Worm (Caenorhabditis elegans): ENCODE results near the gene F55D10.4.

F55D10.4 gene

ce11 chrX:4727388-4727787 is 6.9 kb upstream of the F55D10.4 start, which contains the start of gene acc-3:
TSS of gene acc-3 (minus strand) at chrX:4727488.
- TF ChIP-seq nfya-1 (tag; optimal IDR thresholded peaks at IDR 0.05; ENCODE audit: insufficient read depth), result no peak
- TF ChIP-seq skn-1 (tag; optimal IDR thresholded peaks at IDR 0.05), result no peak
- TF ChIP-seq unc-39 (tag; optimal IDR thresholded peaks at IDR 0.05), result no peak
- TF ChIP-seq ceh-16 (tag; optimal IDR thresholded peaks at IDR 0.05), result no peak
- no peak for TF ChIP-seq fkh-10 (GFP tag; optimal IDR thresholded peaks at IDR 0.05)
- TF ChIP-seq elt-1 (tag; optimal IDR thresholded peaks at IDR 0.05), result no peak
- TF ChIP-seq ztf-4 (tag; optimal IDR thresholded peaks at IDR 0.05), result no peak
- TF ChIP-seq hmg-11 (tag; optimal IDR thresholded peaks at IDR 0.05), result no peak
- TF ChIP-seq mml-1 (tag; optimal IDR thresholded peaks at IDR 0.05), result no peak
- TF ChIP-seq zag-1 (tag; optimal IDR thresholded peaks at IDR 0.05), result no peak
- TF ChIP-seq aly-2 (tag; optimal IDR thresholded peaks at IDR 0.05), result no peak
- TF ChIP-seq mdl-1 (tag; optimal IDR thresholded peaks at IDR 0.05), result no peak
- TF ChIP-seq elt-2 (tag; optimal IDR thresholded peaks at IDR 0.05), result no peak

- TF ChIP-seq fkh-10 (GFP tag; optimal IDR thresholded peaks at IDR 0.05) (peak; percentile 64), ZK546.5 (tag; optimal IDR thresholded peaks at IDR 0.05) (no peak), ceh-16 (tag; optimal IDR thresholded peaks at IDR 0.05) (no peak)
Measured at ce11 chrX:4718114-4718513, 2.3 kb downstream of the F55D10.4 start.

- TF ChIP-seq fkh-2 (tag; optimal IDR thresholded peaks at IDR 0.05), result no peak
- TF ChIP-seq pqm-1 (tag; optimal IDR thresholded peaks at IDR 0.05), result no peak
- no peak for TF ChIP-seq nhr-43 (tag; optimal IDR thresholded peaks at IDR 0.05; ENCODE audit: poor library complexity, severe bottlenecking)
- no peak for TF ChIP-seq jun-1 (tag; optimal IDR thresholded peaks at IDR 0.05)
- TF ChIP-seq pha-4 (tag; optimal IDR thresholded peaks at IDR 0.05), result no peak
- no peak for TF ChIP-seq egl-27 (tag; optimal IDR thresholded peaks at IDR 0.05)
- TF ChIP-seq elt-2 (tag; optimal IDR thresholded peaks at IDR 0.05), result no peak
- TF ChIP-seq unc-39 (tag; optimal IDR thresholded peaks at IDR 0.05), result no peak
- TF ChIP-seq ceh-82 (tag; optimal IDR thresholded peaks at IDR 0.05), result no peak
Measured at ce11 chrX:4715107-4715506, 5.3 kb downstream of the F55D10.4 start, which contains the start of gene rpl-25.1. TSS of gene rpl-25.1 (plus strand) at chrX:4715178.

- TF ChIP-seq lin-15B (tag; optimal IDR thresholded peaks at IDR 0.05) (peak; percentile 97), pqm-1 (tag; optimal IDR thresholded peaks at IDR 0.05) (peak; percentile 69), ceh-16 (tag; optimal IDR thresholded peaks at IDR 0.05) (no peak), ztf-11 (tag; optimal IDR thresholded peaks at IDR 0.05) (no peak), elt-1 (tag; optimal IDR thresholded peaks at IDR 0.05) (peak; percentile 19), skn-1 (tag; optimal IDR thresholded peaks at IDR 0.05) (peak; percentile 78), sea-2 (GFP tag; optimal IDR thresholded peaks at IDR 0.05) (no peak), elt-2 (tag; optimal IDR thresholded peaks at IDR 0.05) (peak; percentile 91), aly-2 (tag; optimal IDR thresholded peaks at IDR 0.05) (no peak), ceh-82 (tag; optimal IDR thresholded peaks at IDR 0.05) (peak; percentile 59), nhr-28 (tag; optimal IDR thresholded peaks at IDR 0.05) (no peak), jun-1 (tag; optimal IDR thresholded peaks at IDR 0.05) (peak; percentile 92), unc-62 (GFP tag; optimal IDR thresholded peaks at IDR 0.05) (peak; percentile 27), egl-27 (tag; optimal IDR thresholded peaks at IDR 0.05) (peak; percentile 43), nhr-237 (tag; optimal IDR thresholded peaks at IDR 0.05) (no peak), daf-12 (tag; optimal IDR thresholded peaks at IDR 0.05) (no peak), snpc-4 (tag; optimal IDR thresholded peaks at IDR 0.05) (peak; percentile 78), nhr-76 (tag; optimal IDR thresholded peaks at IDR 0.05) (no peak), lsy-12 (tag; optimal IDR thresholded peaks at IDR 0.05) (peak; percentile 81), nhr-25 (tag; optimal IDR thresholded peaks at IDR 0.05) (peak; percentile 96), tbx-2 (tag; optimal IDR thresholded peaks at IDR 0.05) (peak; percentile 19), lin-39 (tag; optimal IDR thresholded peaks at IDR 0.05) (peak; percentile 99), ceh-28 (tag; optimal IDR thresholded peaks at IDR 0.05) (peak; percentile 75), nfya-1 (tag; optimal IDR thresholded peaks at IDR 0.05; ENCODE audit: insufficient read depth) (peak; percentile 97), mml-1 (tag; optimal IDR thresholded peaks at IDR 0.05) (no peak), ceh-9 (tag; optimal IDR thresholded peaks at IDR 0.05) (no peak), nhr-67 (tag; optimal IDR thresholded peaks at IDR 0.05) (no peak), pha-4 (tag; optimal IDR thresholded peaks at IDR 0.05) (peak; percentile 100), hmg-11 (tag; optimal IDR thresholded peaks at IDR 0.05) (peak; percentile 98), nhr-23 (tag; optimal IDR thresholded peaks at IDR 0.05) (peak; percentile 91), nhr-12 (tag; optimal IDR thresholded peaks at IDR 0.05) (no peak), zag-1 (tag; optimal IDR thresholded peaks at IDR 0.05) (no peak), ZK546.5 (tag; optimal IDR thresholded peaks at IDR 0.05) (no peak), fos-1 (tag; optimal IDR thresholded peaks at IDR 0.05) (peak; percentile 81), ztf-4 (tag; optimal IDR thresholded peaks at IDR 0.05) (peak; percentile 61), ama-1 (optimal IDR thresholded peaks at IDR 0.05) (peak; percentile 28), R02D3.7 (tag; optimal IDR thresholded peaks at IDR 0.05) (peak; percentile 49), nhr-43 (tag; optimal IDR thresholded peaks at IDR 0.05; ENCODE audit: poor library complexity, severe bottlenecking) (peak; percentile 77), fkh-10 (GFP tag; optimal IDR thresholded peaks at IDR 0.05) (peak; percentile 23), eor-1 (tag; optimal IDR thresholded peaks at IDR 0.05) (no peak), nhr-11 (tag; optimal IDR thresholded peaks at IDR 0.05) (peak; percentile 38), fkh-2 (tag; optimal IDR thresholded peaks at IDR 0.05) (no peak)
Measured at ce11 chrX:4711698-4712329, 8.6 kb downstream of the F55D10.4 start, which contains the start of the genes dnj-14 and glit-1. TSS of gene dnj-14 (minus strand) at chrX:4711748. TSS of gene glit-1 (plus strand) at chrX:4712279.

Measured in whole organism, L3 larva.